Fruit fly (Drosophila melanogaster) whole organism, embryonic: ENCODE data around the gene CG34269.

Experiments used
- Atf-2 ChIP-seq: fragments of 200-800 bp; sonication (Bioruptor generic); optimal IDR thresholded peaks from 2 replicates; lab custom pipeline; 2016; ENCODE audit warnings: missing biosample characterization, missing genetic modification characterization
- CG10366 ChIP-seq: fragments of 200-800 bp; sonication (Bioruptor generic); IDR thresholded peaks from 2 replicates; pipeline ENCODE4 v1.3.6; 2022; ENCODE audit warnings: missing biosample characterization, missing genetic modification characterization
- CG11085 ChIP-seq: fragments of 200-800 bp; sonication (Bioruptor generic); IDR thresholded peaks from 2 replicates; pipeline ENCODE4 v1.3.6; 2022; ENCODE audit warnings: missing biosample characterization, missing genetic modification characterization
- CG14014 ChIP-seq: fragments of 200-800 bp; sonication (Bioruptor generic); IDR thresholded peaks from 2 replicates; pipeline ENCODE4 v1.3.6; 2022; ENCODE audit warnings: missing biosample characterization, missing genetic modification characterization
- CG15073 ChIP-seq: fragments of 200-800 bp; sonication (Bioruptor generic); optimal IDR thresholded peaks from 2 replicates; lab custom pipeline; 2016; ENCODE audit warnings: missing biosample characterization, missing genetic modification characterization
- CG17829 ChIP-seq: fragments of 200-800 bp; optimal IDR thresholded peaks from 2 replicates; lab custom pipeline; 2019; ENCODE audit warnings: missing biosample characterization, mild to moderate bottlenecking, missing genetic modification characterization, moderate library complexity
- CG30020 ChIP-seq: fragments of 200-800 bp; optimal IDR thresholded peaks from 2 replicates; lab custom pipeline; 2019; ENCODE audit warnings: missing biosample characterization, mild to moderate bottlenecking, missing genetic modification characterization, moderate library complexity
- CG32772 ChIP-seq: fragments of 200-800 bp; sonication (Bioruptor generic); IDR thresholded peaks from 2 replicates; pipeline ENCODE4 v1.3.6; 2022; ENCODE audit warnings: missing biosample characterization, missing genetic modification characterization
- CG3281 ChIP-seq: fragments of 200-800 bp; sonication (Bioruptor generic); optimal IDR thresholded peaks from 3 replicates; lab custom pipeline; 2017; ENCODE audit warnings: missing biosample characterization, mild to moderate bottlenecking, missing genetic modification characterization
- CG3847 ChIP-seq: fragments of 200-800 bp; sonication (Bioruptor generic); IDR thresholded peaks from 2 replicates; pipeline ENCODE4 v1.3.6; 2022; ENCODE audit warnings: missing biosample characterization, missing genetic modification characterization
- CG42726 ChIP-seq: fragments of 200-800 bp; sonication (Bioruptor generic); IDR thresholded peaks from 2 replicates; pipeline ENCODE4 v1.3.6; 2022; ENCODE audit warnings: missing biosample characterization, missing genetic modification characterization; ENCODE audit not compliant: partially characterized antibody
- CG6254 ChIP-seq: fragments of 200-800 bp; sonication (Bioruptor generic); optimal IDR thresholded peaks from 3 replicates; lab custom pipeline; 2017; ENCODE audit warnings: mild to moderate bottlenecking, missing biosample characterization, missing genetic modification reagents, missing genetic modification characterization
- CG8281 ChIP-seq: fragments of 200-800 bp; sonication (Bioruptor generic); optimal IDR thresholded peaks from 2 replicates; lab custom pipeline; 2018; ENCODE audit warnings: missing biosample characterization, mild to moderate bottlenecking, missing genetic modification characterization, moderate library complexity
- Camta ChIP-seq: fragments of 200-800 bp; sonication (Bioruptor generic); optimal IDR thresholded peaks from 2 replicates; lab custom pipeline; 2016; ENCODE audit warnings: missing biosample characterization, missing genetic modification characterization
- CoRest ChIP-seq: fragments of 200-800 bp; sonication (Bioruptor generic); optimal IDR thresholded peaks from 3 replicates; lab custom pipeline; 2018; ENCODE audit warnings: missing biosample characterization, mild to moderate bottlenecking, missing genetic modification characterization, moderate library complexity
- Dip3 ChIP-seq: fragments of 200-800 bp; sonication (Bioruptor generic); optimal IDR thresholded peaks from 3 replicates; lab custom pipeline; 2016; ENCODE audit warnings: missing biosample characterization, missing genetic modification characterization
- H15 ChIP-seq: fragments of 200-800 bp; sonication (Bioruptor generic); IDR thresholded peaks from 3 replicates; pipeline ENCODE4 v1.3.6; 2022; ENCODE audit warnings: missing biosample characterization, missing genetic modification characterization
- HLH4C ChIP-seq: fragments of 200-800 bp; sonication (Bioruptor generic); IDR thresholded peaks from 3 replicates; pipeline ENCODE4 v1.3.6; 2022; ENCODE audit warnings: missing biosample characterization, missing genetic modification characterization; ENCODE audit not compliant: partially characterized antibody
- Hr78 ChIP-seq, 2 experiments: fragments of 200-800 bp in 1 of 2; fragments of >200 bp in 1 of 2; sonication (Bioruptor generic) in 1 of 2; optimal IDR thresholded peaks; 2 replicates each; lab custom pipeline; 2017 to 2019; ENCODE audit warnings: missing biosample characterization in 2 of 2, missing genetic modification characterization in 2 of 2, mild to moderate bottlenecking in 1 of 2, moderate library complexity in 1 of 2
- MBD-R2 ChIP-seq: fragments of 200-800 bp; sonication (Bioruptor generic); IDR thresholded peaks from 2 replicates; pipeline ENCODE4 v1.3.6; 2022; ENCODE audit warnings: missing biosample characterization, missing genetic modification characterization
- MTF-1 ChIP-seq: fragments of 200-800 bp; sonication (Bioruptor generic); optimal IDR thresholded peaks from 2 replicates; lab custom pipeline; 2018; ENCODE audit warnings: missing biosample characterization, mild to moderate bottlenecking, missing genetic modification characterization, borderline replicate concordance
- Meics ChIP-seq: fragments of 200-800 bp; sonication (Bioruptor generic); optimal IDR thresholded peaks from 2 replicates; lab custom pipeline; 2017; ENCODE audit warnings: missing biosample characterization, mild to moderate bottlenecking, missing genetic modification characterization
- Nf-YA ChIP-seq: fragments of 200-800 bp; sonication (Bioruptor generic); IDR thresholded peaks from 2 replicates; pipeline ENCODE4 v1.3.6; 2022; ENCODE audit warnings: missing biosample characterization, missing genetic modification characterization
- Scr ChIP-seq: fragments of 200-800 bp; sonication (Bioruptor generic); IDR thresholded peaks from 2 replicates; pipeline ENCODE4 v1.3.6; 2022; ENCODE audit warnings: missing biosample characterization, missing genetic modification characterization; ENCODE audit not compliant: partially characterized antibody
- Sry-δ ChIP-seq: fragments of 200-800 bp; sonication (Bioruptor generic); optimal IDR thresholded peaks from 2 replicates; lab custom pipeline; 2016; ENCODE audit warnings: missing biosample characterization, missing genetic modification characterization
- ab ChIP-seq: fragments of 200-800 bp; sonication (Bioruptor generic); optimal IDR thresholded peaks from 2 replicates; lab custom pipeline; 2016; ENCODE audit warnings: missing biosample characterization, missing genetic modification characterization
- ac ChIP-seq: fragments of 200-800 bp; sonication (Bioruptor generic); optimal IDR thresholded peaks from 3 replicates; lab custom pipeline; 2017; ENCODE audit warnings: missing biosample characterization, mild to moderate bottlenecking, missing genetic modification characterization
- bbx ChIP-seq: fragments of 200-800 bp; sonication (Bioruptor generic); IDR thresholded peaks from 2 replicates; pipeline ENCODE4 v1.3.6; 2022; ENCODE audit warnings: missing biosample characterization, missing genetic modification characterization; ENCODE audit not compliant: partially characterized antibody
- bsh ChIP-seq, 2 experiments: fragments of 200-800 bp; sonication (Bioruptor generic); optimal IDR thresholded peaks; 2 replicates each; lab custom pipeline; 2017 to 2018; ENCODE audit warnings: mild to moderate bottlenecking in 2 of 2, missing biosample characterization in 2 of 2, missing genetic modification characterization in 2 of 2, moderate library complexity in 1 of 2
- btn ChIP-seq: fragments of 200-800 bp; sonication (Bioruptor generic); optimal IDR thresholded peaks from 2 replicates; lab custom pipeline; 2016; ENCODE audit warnings: missing biosample characterization, missing genetic modification characterization
- cad ChIP-seq: fragments of >200 bp; optimal IDR thresholded peaks from 2 replicates; lab custom pipeline; 2017; ENCODE audit warnings: missing biosample characterization, missing genetic modification characterization
- chm ChIP-seq: fragments of 200-800 bp; sonication (Bioruptor generic); IDR thresholded peaks from 2 replicates; pipeline ENCODE4 v1.3.6; 2022; ENCODE audit warnings: missing biosample characterization, missing genetic modification characterization
- crol ChIP-seq: fragments of 200-800 bp; sonication (Bioruptor generic); IDR thresholded peaks from 2 replicates; pipeline ENCODE4 v1.3.6; 2022; ENCODE audit warnings: missing biosample characterization, missing genetic modification characterization
- dan ChIP-seq: fragments of 200-800 bp; sonication (Bioruptor generic); IDR thresholded peaks from 2 replicates; pipeline ENCODE4 v1.3.6; 2022; ENCODE audit warnings: missing biosample characterization, missing genetic modification characterization
- dmrt99B ChIP-seq: fragments of 200-800 bp; sonication (Bioruptor generic); optimal IDR thresholded peaks from 2 replicates; lab custom pipeline; 2018; ENCODE audit warnings: missing biosample characterization, mild to moderate bottlenecking, missing genetic modification characterization, moderate library complexity
- fu2 ChIP-seq: fragments of 200-800 bp; sonication (Bioruptor generic); optimal IDR thresholded peaks from 2 replicates; lab custom pipeline; 2016; ENCODE audit warnings: missing biosample characterization, missing genetic modification characterization
- inv ChIP-seq: fragments of 200-800 bp; sonication (Bioruptor generic); IDR thresholded peaks from 2 replicates; pipeline ENCODE4 v1.3.6; 2022; ENCODE audit warnings: missing biosample characterization, missing genetic modification characterization; ENCODE audit not compliant: partially characterized antibody
- ken ChIP-seq: fragments of 200-800 bp; sonication (Bioruptor generic); IDR thresholded peaks from 3 replicates; pipeline ENCODE4 v1.3.6; 2022; ENCODE audit warnings: missing biosample characterization, missing genetic modification characterization
- kni ChIP-seq: fragments of 200-800 bp; sonication (Bioruptor generic); optimal IDR thresholded peaks from 3 replicates; lab custom pipeline; 2017; ENCODE audit warnings: mild to moderate bottlenecking, missing biosample characterization, missing genetic modification reagents, missing genetic modification characterization
- lmd ChIP-seq: fragments of 200-800 bp; sonication (Bioruptor generic); IDR thresholded peaks from 2 replicates; pipeline ENCODE4 v1.3.6; 2022; ENCODE audit warnings: missing biosample characterization, missing genetic modification characterization
- maf-S ChIP-seq: fragments of 200-800 bp; sonication (Bioruptor generic); optimal IDR thresholded peaks from 2 replicates; lab custom pipeline; 2016; ENCODE audit warnings: missing biosample characterization, missing genetic modification characterization
- pb ChIP-seq: fragments of 200-800 bp; sonication (Bioruptor generic); optimal IDR thresholded peaks from 3 replicates; lab custom pipeline; 2016; ENCODE audit warnings: missing biosample characterization, missing genetic modification characterization
- pita ChIP-seq: fragments of 200-800 bp; sonication (Bioruptor generic); optimal IDR thresholded peaks from 2 replicates; lab custom pipeline; 2017; ENCODE audit warnings: missing biosample characterization, mild to moderate bottlenecking, missing genetic modification characterization
- rib ChIP-seq: fragments of 200-800 bp; sonication (Bioruptor generic); IDR thresholded peaks from 2 replicates; pipeline ENCODE4 v1.3.6; 2022; ENCODE audit warnings: missing biosample characterization, missing genetic modification characterization
- seq ChIP-seq: fragments of 200-800 bp; sonication (Bioruptor generic); IDR thresholded peaks from 2 replicates; pipeline ENCODE4 v1.3.6; 2022; ENCODE audit warnings: missing biosample characterization, missing genetic modification characterization
- sna ChIP-seq: fragments of 200-800 bp; sonication (Bioruptor generic); IDR thresholded peaks from 2 replicates; pipeline ENCODE4 v1.3.6; 2022; ENCODE audit warnings: missing biosample characterization, missing genetic modification characterization; ENCODE audit not compliant: partially characterized antibody
- so ChIP-seq: fragments of 200-800 bp; sonication (Bioruptor generic); IDR thresholded peaks from 3 replicates; pipeline ENCODE4 v1.3.6; 2022; ENCODE audit warnings: missing biosample characterization, missing genetic modification characterization
- tin ChIP-seq: fragments of 200-800 bp; sonication (Bioruptor generic); optimal IDR thresholded peaks from 3 replicates; lab custom pipeline; 2016; ENCODE audit warnings: missing biosample characterization, missing genetic modification characterization
- tna ChIP-seq: fragments of 200-800 bp; sonication (Bioruptor generic); IDR thresholded peaks from 2 replicates; pipeline ENCODE4 v1.3.6; 2022; ENCODE audit warnings: missing biosample characterization, missing genetic modification characterization; ENCODE audit not compliant: partially characterized antibody
- tup ChIP-seq: fragments of 200-800 bp; sonication (Bioruptor generic); optimal IDR thresholded peaks from 2 replicates; lab custom pipeline; 2016; ENCODE audit warnings: missing biosample characterization, mild to moderate bottlenecking, missing genetic modification characterization, moderate library complexity

CG34269 gene

dm6 chr3L:552950-553349, 24.8 kb downstream of the CG34269 start (continued):
- TF ChIP-seq Sry-δ (GFP tag; lab: Kevin White, UChicago) (peak; percentile 28), cad (GFP tag; lab: Kevin White, UChicago) (no peak), maf-S (GFP tag; lab: Kevin White, UChicago) (peak; percentile 67), CG14014 (GFP tag; lab: Robert Waterston, UW) (peak; percentile 79), dan (GFP tag; lab: Robert Waterston, UW) (no peak), CG3281 (peak; percentile 55), pita (GFP tag; lab: Kevin White, UChicago) (no peak), kni (GFP tag; lab: Kevin White, UChicago) (no peak), ab (peak; percentile 37), Camta (GFP tag; lab: Kevin White, UChicago) (peak; percentile 60), seq (GFP tag; lab: Robert Waterston, UW) (peak; percentile 84), tup (GFP tag; lab: Kevin White, UChicago) (peak; percentile 29), CG6254 (GFP tag; lab: Kevin White, UChicago) (peak; percentile 38), dmrt99B (tag; lab: Kevin White, UChicago) (peak; percentile 83), CG8281 (tag; lab: Kevin White, UChicago) (peak; percentile 28), H15 (GFP tag; lab: Robert Waterston, UW) (peak; percentile 73; the same call in 2 of the 3 replicates), CG15073 (no peak), lmd (GFP tag; lab: Robert Waterston, UW) (peak; percentile 80), Scr (GFP tag; lab: Robert Waterston, UW) (no peak), CG30020 (no peak), ken (GFP tag; lab: Robert Waterston, UW) (peak; percentile 60; the same call in 1 of the 3 replicates), Atf-2 (peak; percentile 55), HLH4C (GFP tag; lab: Robert Waterston, UW) (no peak), inv (GFP tag; lab: Robert Waterston, UW) (no peak), bbx (GFP tag; lab: Robert Waterston, UW) (no peak), CG10366 (GFP tag; lab: Robert Waterston, UW) (peak; percentile 80), rib (GFP tag; lab: Robert Waterston, UW) (peak; percentile 58; the same call in 1 of the 2 replicates), ac (GFP tag; lab: Kevin White, UChicago) (no peak), tna (no peak), tin (GFP tag; lab: Kevin White, UChicago) (peak; percentile 59), bsh (GFP tag; optimal IDR thresholded peaks at IDR 0.05; lab: Kevin White, UChicago) (peak; percentile 17 to 68), MBD-R2 (GFP tag; lab: Robert Waterston, UW) (peak; percentile 52; the same call in 1 of the 2 replicates), MTF-1 (GFP tag; lab: Kevin White, UChicago) (peak; percentile 49), chm (GFP tag; lab: Robert Waterston, UW) (peak; percentile 70; the same call in 1 of the 2 replicates), crol (no peak), so (GFP tag; lab: Robert Waterston, UW) (peak; percentile 83), Meics (peak; percentile 74), CoRest (tag; lab: Kevin White, UChicago) (peak; percentile 76), Dip3 (GFP tag; lab: Kevin White, UChicago) (peak; percentile 71), sna (GFP tag; lab: Robert Waterston, UW) (no peak), Nf-YA (GFP tag; lab: Robert Waterston, UW) (peak; percentile 61), CG42726 (GFP tag; lab: Robert Waterston, UW) (no peak), pb (peak; percentile 62), CG32772 (GFP tag; lab: Robert Waterston, UW) (peak; percentile 65), Hr78 (GFP tag; optimal IDR thresholded peaks at IDR 0.05; lab: Kevin White, UChicago) (peak in 1 of 2 experiments; percentile 39), CG3847 (GFP tag; lab: Robert Waterston, UW) (peak; percentile 64), CG17829 (tag; lab: Kevin White, UChicago) (peak; percentile 40), CG11085 (GFP tag; lab: Robert Waterston, UW) (0 out of 2 replicates have a peak, but pooled peaks have one; percentile 50), btn (GFP tag; lab: Kevin White, UChicago) (peak; percentile 39), fu2 (GFP tag; lab: Kevin White, UChicago) (peak; percentile 16)
